Worm (Caenorhabditis elegans): ENCODE measurements around the gene fbxb-53.

fbxb-53 gene

ce11 chrII:1756582-1756981 lies at the start of gene fbxb-53:
Gene fbxb-53 (plus strand): TSS chrII:1756882.
- TF ChIP-seq cog-1 (tag; optimal IDR thresholded peaks at IDR 0.05) (no peak), klf-2 (GFP tag; conservative IDR thresholded peaks at IDR 0.05) (no peak), med-1 (GFP tag; optimal IDR thresholded peaks at IDR 0.05; ENCODE audit: insufficient read depth) (no peak), ztf-23 (GFP tag; IDR thresholded peaks at IDR 0.05) (no peak), ztf-29 (GFP tag; IDR thresholded peaks at IDR 0.05) (no peak), T22C8.4 (GFP tag; IDR thresholded peaks at IDR 0.05) (no peak), ref-1 (GFP tag; conservative IDR thresholded peaks at IDR 0.05) (no peak), flt-1 (GFP tag; IDR thresholded peaks at IDR 0.05) (no peak), tab-1 (GFP tag; IDR thresholded peaks at IDR 0.05) (no peak)

ce11 chrII:1709959-1710358 lies 46.7 kb upstream of the fbxb-53 start, which contains the start of gene fbxa-184:
Gene fbxa-184 (plus strand): TSS chrII:1710259.
- TF ChIP-seq T22C8.4 (GFP tag; IDR thresholded peaks at IDR 0.05) (no peak), tab-1 (GFP tag; IDR thresholded peaks at IDR 0.05) (no peak), cog-1 (tag; optimal IDR thresholded peaks at IDR 0.05) (no peak), flt-1 (GFP tag; IDR thresholded peaks at IDR 0.05) (no peak), ref-1 (GFP tag; conservative IDR thresholded peaks at IDR 0.05) (no peak), klf-2 (GFP tag; conservative IDR thresholded peaks at IDR 0.05) (no peak), ztf-23 (GFP tag; IDR thresholded peaks at IDR 0.05) (no peak), ztf-29 (GFP tag; IDR thresholded peaks at IDR 0.05) (no peak), med-1 (GFP tag; optimal IDR thresholded peaks at IDR 0.05; ENCODE audit: insufficient read depth) (no peak)

- TF ChIP-seq tab-1 (GFP tag; IDR thresholded peaks at IDR 0.05) (no peak), T22C8.4 (GFP tag; IDR thresholded peaks at IDR 0.05) (no peak), ref-1 (GFP tag; conservative IDR thresholded peaks at IDR 0.05) (no peak), flt-1 (GFP tag; IDR thresholded peaks at IDR 0.05) (no peak), klf-2 (GFP tag; conservative IDR thresholded peaks at IDR 0.05) (no peak), ztf-29 (GFP tag; IDR thresholded peaks at IDR 0.05) (no peak), cog-1 (tag; optimal IDR thresholded peaks at IDR 0.05) (no peak), med-1 (GFP tag; optimal IDR thresholded peaks at IDR 0.05; ENCODE audit: insufficient read depth) (no peak), ztf-23 (GFP tag; IDR thresholded peaks at IDR 0.05) (no peak)
Observed at ce11 chrII:1712938-1713337, 43.7 kb upstream of the fbxb-53 start, which contains the start of gene btb-7. Gene btb-7 (plus strand): TSS chrII:1713238.

- TF ChIP-seq flt-1 (GFP tag; IDR thresholded peaks at IDR 0.05) (no peak), klf-2 (GFP tag; conservative IDR thresholded peaks at IDR 0.05) (no peak), ztf-29 (GFP tag; IDR thresholded peaks at IDR 0.05) (no peak), tab-1 (GFP tag; IDR thresholded peaks at IDR 0.05) (0 out of 2 replicates have a peak, but pooled peaks have one; percentile 53), ztf-23 (GFP tag; IDR thresholded peaks at IDR 0.05) (no peak), med-1 (GFP tag; optimal IDR thresholded peaks at IDR 0.05; ENCODE audit: insufficient read depth) (no peak), cog-1 (tag; optimal IDR thresholded peaks at IDR 0.05) (no peak), T22C8.4 (GFP tag; IDR thresholded peaks at IDR 0.05) (no peak), ref-1 (GFP tag; conservative IDR thresholded peaks at IDR 0.05) (no peak)
Observed at ce11 chrII:1714772-1715353, 41.8 kb upstream of the fbxb-53 start, which contains the start of gene btb-6. Gene btb-6 (plus strand): TSS chrII:1715303.

- TF ChIP-seq klf-2 (GFP tag; conservative IDR thresholded peaks at IDR 0.05), result no peak
- no peak for TF ChIP-seq T22C8.4 (GFP tag; IDR thresholded peaks at IDR 0.05)
- no peak for TF ChIP-seq ref-1 (GFP tag; conservative IDR thresholded peaks at IDR 0.05)
- TF ChIP-seq ztf-23 (GFP tag; IDR thresholded peaks at IDR 0.05), result no peak
- TF ChIP-seq cog-1 (tag; optimal IDR thresholded peaks at IDR 0.05), result no peak
- no peak for TF ChIP-seq tab-1 (GFP tag; IDR thresholded peaks at IDR 0.05)
- TF ChIP-seq med-1 (GFP tag; optimal IDR thresholded peaks at IDR 0.05; ENCODE audit: insufficient read depth), result no peak
- no peak for TF ChIP-seq flt-1 (GFP tag; IDR thresholded peaks at IDR 0.05)
- TF ChIP-seq ztf-29 (GFP tag; IDR thresholded peaks at IDR 0.05), result no peak
Observed at ce11 chrII:1719153-1719552, 37.5 kb upstream of the fbxb-53 start, which contains the start of gene fbxb-48. Gene fbxb-48 (minus strand): TSS chrII:1719253.

ce11 chrII:1722394-1722793 lies 34.3 kb upstream of the fbxb-53 start, which contains the start of the genes fbxb-5 and btb-8:
Gene fbxb-5 (minus strand): TSS chrII:1722494.
Gene btb-8 (plus strand): TSS chrII:1722770.
- no peak for TF ChIP-seq tab-1 (GFP tag; IDR thresholded peaks at IDR 0.05)

ce11 chrII:1724314-1724713 lies 32.4 kb upstream of the fbxb-53 start, which contains the start of gene fbxb-11:
Gene fbxb-11 (plus strand): TSS chrII:1724614.
- no peak for TF ChIP-seq T22C8.4 (GFP tag; IDR thresholded peaks at IDR 0.05)
- no peak for TF ChIP-seq ztf-29 (GFP tag; IDR thresholded peaks at IDR 0.05)
- TF ChIP-seq klf-2 (GFP tag; conservative IDR thresholded peaks at IDR 0.05), result no peak

- TF ChIP-seq klf-2 (GFP tag; conservative IDR thresholded peaks at IDR 0.05) (no peak), flt-1 (GFP tag; IDR thresholded peaks at IDR 0.05) (0 out of 2 replicates have a peak, but pooled peaks have one; percentile 21)
Observed at ce11 chrII:1725735-1726134, 30.9 kb upstream of the fbxb-53 start, which contains the start of gene F45C12.17. Gene F45C12.17 (plus strand): TSS chrII:1726111.

- TF ChIP-seq ztf-23 (GFP tag; IDR thresholded peaks at IDR 0.05) (no peak), klf-2 (GFP tag; conservative IDR thresholded peaks at IDR 0.05) (no peak), tab-1 (GFP tag; IDR thresholded peaks at IDR 0.05) (no peak)
Observed at ce11 chrII:1728253-1728652, 28.4 kb upstream of the fbxb-53 start, which contains the start of gene btb-9. Gene btb-9 (plus strand): TSS chrII:1728506.

- TF ChIP-seq klf-2 (GFP tag; conservative IDR thresholded peaks at IDR 0.05) (no peak), T22C8.4 (GFP tag; IDR thresholded peaks at IDR 0.05) (no peak), ztf-29 (GFP tag; IDR thresholded peaks at IDR 0.05) (no peak), ref-1 (GFP tag; conservative IDR thresholded peaks at IDR 0.05) (no peak), tab-1 (GFP tag; IDR thresholded peaks at IDR 0.05) (no peak), flt-1 (GFP tag; IDR thresholded peaks at IDR 0.05) (no peak), ztf-23 (GFP tag; IDR thresholded peaks at IDR 0.05) (no peak), med-1 (GFP tag; optimal IDR thresholded peaks at IDR 0.05; ENCODE audit: insufficient read depth) (no peak), cog-1 (tag; optimal IDR thresholded peaks at IDR 0.05) (no peak)
Observed at ce11 chrII:1730103-1730502, 26.6 kb upstream of the fbxb-53 start, which contains the start of gene ceh-81. Gene ceh-81 (plus strand): TSS chrII:1730403.
